Fruit fly (Drosophila melanogaster) whole organism, embryonic: Measurements from ENCODE around the gene RpS17.

Experiments
- B-H2 ChIP-seq: fragments of 200-800 bp; sonication (Bioruptor generic); optimal IDR thresholded peaks from 2 replicates; lab custom pipeline; 2018; ENCODE audit warnings: missing biosample characterization, mild to moderate bottlenecking, missing genetic modification characterization
- C15 ChIP-seq: fragments of 200-800 bp; sonication (Bioruptor generic); IDR thresholded peaks from 3 replicates; pipeline ENCODE4 v1.3.6; 2022; ENCODE audit warnings: missing biosample characterization, missing genetic modification characterization
- CG10147 ChIP-seq: fragments of 200-800 bp; sonication (Bioruptor generic); optimal IDR thresholded peaks from 2 replicates; lab custom pipeline; 2019; ENCODE audit warnings: missing biosample characterization, mild to moderate bottlenecking, missing genetic modification characterization, moderate library complexity
- CG10267 ChIP-seq: fragments of 200-800 bp; sonication (Bioruptor generic); optimal IDR thresholded peaks from 2 replicates; lab custom pipeline; 2018; ENCODE audit warnings: missing biosample characterization, mild to moderate bottlenecking, missing genetic modification characterization, moderate library complexity
- CG11504 ChIP-seq: fragments of 200-800 bp; sonication (Bioruptor generic); optimal IDR thresholded peaks from 3 replicates; lab custom pipeline; 2019; ENCODE audit warnings: missing biosample characterization, mild to moderate bottlenecking, missing genetic modification characterization, moderate library complexity
- CG13624 ChIP-seq: fragments of 200-800 bp; sonication (Bioruptor generic); optimal IDR thresholded peaks from 2 replicates; lab custom pipeline; 2016; ENCODE audit warnings: missing biosample characterization, missing genetic modification characterization
- CG13894 ChIP-seq: fragments of 200-800 bp; sonication (Bioruptor generic); optimal IDR thresholded peaks from 3 replicates; lab custom pipeline; 2018; ENCODE audit warnings: missing biosample characterization, mild to moderate bottlenecking, missing genetic modification characterization, moderate library complexity
- CG18011 ChIP-seq: fragments of 200-800 bp; sonication (Bioruptor generic); optimal IDR thresholded peaks from 2 replicates; lab custom pipeline; 2017; ENCODE audit warnings: missing biosample characterization, missing genetic modification characterization, mild to moderate bottlenecking, moderate library complexity, missing genotype
- CG32767 ChIP-seq: fragments of 200-800 bp; sonication (Bioruptor generic); IDR thresholded peaks from 2 replicates; pipeline ENCODE4 v1.3.6; 2022; ENCODE audit warnings: missing biosample characterization, missing genetic modification characterization
- CG33557 ChIP-seq: fragments of 200-800 bp; sonication (Bioruptor generic); optimal IDR thresholded peaks from 2 replicates; lab custom pipeline; 2019; ENCODE audit warnings: missing biosample characterization, mild to moderate bottlenecking, missing genetic modification characterization, moderate library complexity
- CG3847 ChIP-seq: fragments of 200-800 bp; sonication (Bioruptor generic); IDR thresholded peaks from 2 replicates; pipeline ENCODE4 v1.3.6; 2022; ENCODE audit warnings: missing biosample characterization, missing genetic modification characterization
- CG4854 ChIP-seq: fragments of 200-800 bp; sonication (Bioruptor generic); optimal IDR thresholded peaks from 2 replicates; lab custom pipeline; 2016; ENCODE audit warnings: missing biosample characterization, missing genetic modification characterization, inconsistent platforms
- CG5245 ChIP-seq: fragments of 200-800 bp; sonication (Bioruptor generic); optimal IDR thresholded peaks from 3 replicates; lab custom pipeline; 2016; ENCODE audit warnings: missing biosample characterization, missing genetic modification characterization
- CG6654 ChIP-seq: fragments of 200-800 bp; sonication (Bioruptor generic); optimal IDR thresholded peaks from 2 replicates; lab custom pipeline; 2017; ENCODE audit warnings: missing biosample characterization, mild to moderate bottlenecking, missing genetic modification characterization
- CG6683 ChIP-seq: fragments of 200-800 bp; sonication (Bioruptor generic); optimal IDR thresholded peaks from 2 replicates; lab custom pipeline; 2017; ENCODE audit warnings: missing biosample characterization, mild to moderate bottlenecking, missing genetic modification characterization, missing genetic modification reagents
- CG8478 ChIP-seq: fragments of >200 bp; optimal IDR thresholded peaks from 2 replicates; lab custom pipeline; 2018
- CG9876 ChIP-seq: fragments of 200-800 bp; sonication (Bioruptor generic); optimal IDR thresholded peaks from 2 replicates; lab custom pipeline; 2016; ENCODE audit warnings: missing biosample characterization, missing genetic modification characterization
- Dp ChIP-seq: fragments of 200-800 bp; sonication (Bioruptor generic); optimal IDR thresholded peaks from 2 replicates; lab custom pipeline; 2018; ENCODE audit warnings: missing biosample characterization, mild to moderate bottlenecking, missing genetic modification characterization, moderate library complexity
- Drgx ChIP-seq: fragments of 200-800 bp; sonication (Bioruptor generic); IDR thresholded peaks from 2 replicates; pipeline ENCODE4 v1.3.6; 2022; ENCODE audit warnings: missing biosample characterization, missing genetic modification characterization
- Hand ChIP-seq: fragments of 200-800 bp; sonication (Bioruptor generic); optimal IDR thresholded peaks from 2 replicates; lab custom pipeline; 2017; ENCODE audit warnings: mild to moderate bottlenecking, missing biosample characterization, missing genetic modification reagents, missing genetic modification characterization
- Hey ChIP-seq: fragments of 200-800 bp; sonication (Bioruptor generic); optimal IDR thresholded peaks from 3 replicates; lab custom pipeline; 2018; ENCODE audit warnings: missing biosample characterization, mild to moderate bottlenecking, missing genetic modification characterization
- Hr78 ChIP-seq, 2 experiments: fragments of 200-800 bp in 1 of 2; fragments of >200 bp in 1 of 2; sonication (Bioruptor generic) in 1 of 2; optimal IDR thresholded peaks; 2 replicates each; lab custom pipeline; 2017 to 2019; ENCODE audit warnings: missing biosample characterization in 2 of 2, missing genetic modification characterization in 2 of 2, mild to moderate bottlenecking in 1 of 2, moderate library complexity in 1 of 2
- Med ChIP-seq: fragments of 200-800 bp; sonication (Bioruptor generic); peaks from one replicate; lab custom pipeline; 2016; ENCODE audit warnings: missing biosample characterization, missing genetic modification characterization, mild to moderate bottlenecking, inconsistent platforms, moderate library complexity
- Mrtf ChIP-seq: fragments of 200-800 bp; sonication (Bioruptor generic); IDR thresholded peaks from 3 replicates; pipeline ENCODE4 v1.3.6; 2022; ENCODE audit warnings: missing biosample characterization, missing genetic modification characterization
- Nf-YC ChIP-seq: fragments of 200-800 bp; optimal IDR thresholded peaks from 3 replicates; lab custom pipeline; 2019; ENCODE audit warnings: missing biosample characterization, mild to moderate bottlenecking, missing genetic modification characterization, moderate library complexity
- Ravus ChIP-seq: fragments of 200-800 bp; sonication (Bioruptor generic); IDR thresholded peaks from 2 replicates; pipeline ENCODE4 v1.3.6; 2022; ENCODE audit warnings: missing biosample characterization, missing genetic modification characterization
- TFAM ChIP-seq: fragments of 200-800 bp; sonication (Bioruptor generic); optimal IDR thresholded peaks from 2 replicates; lab custom pipeline; 2017; ENCODE audit warnings: missing biosample characterization, missing genetic modification characterization, inconsistent platforms
- Taf1 ChIP-seq: fragments of 200-800 bp; sonication (Bioruptor generic); IDR thresholded peaks from 2 replicates; pipeline ENCODE4 v1.3.6; 2022; ENCODE audit warnings: missing biosample characterization, missing genetic modification characterization
- ase ChIP-seq: fragments of 200-800 bp; sonication (Bioruptor generic); IDR thresholded peaks from 3 replicates; pipeline ENCODE4 v1.3.6; 2022; ENCODE audit warnings: missing biosample characterization, missing genetic modification characterization
- chinmo ChIP-seq: fragments of 200-800 bp; sonication (Bioruptor generic); IDR thresholded peaks from 4 replicates; pipeline ENCODE4 v1.3.6; 2022; ENCODE audit warnings: missing biosample characterization, missing genetic modification characterization; ENCODE audit not compliant: partially characterized antibody
- chm ChIP-seq: fragments of 200-800 bp; sonication (Bioruptor generic); IDR thresholded peaks from 2 replicates; pipeline ENCODE4 v1.3.6; 2022; ENCODE audit warnings: missing biosample characterization, missing genetic modification characterization
- croc ChIP-seq: fragments of 200-800 bp; sonication (Bioruptor generic); conservative IDR thresholded peaks from 3 replicates; pipeline ENCODE4 v1.3.6; 2022; ENCODE audit warnings: missing biosample characterization, missing genetic modification characterization
- dati ChIP-seq: fragments of 200-800 bp; sonication (Bioruptor generic); IDR thresholded peaks from 2 replicates; pipeline ENCODE4 v1.3.6; 2022; ENCODE audit warnings: missing biosample characterization, missing genetic modification characterization
- gcm2 ChIP-seq: fragments of 200-800 bp; sonication (Bioruptor generic); optimal IDR thresholded peaks from 2 replicates; lab custom pipeline; 2016; ENCODE audit warnings: missing biosample characterization, missing genetic modification characterization
- klu ChIP-seq: fragments of 200-800 bp; sonication (Bioruptor generic); IDR thresholded peaks from 2 replicates; pipeline ENCODE4 v1.3.6; 2022; ENCODE audit warnings: missing biosample characterization, missing genetic modification characterization
- lilli ChIP-seq: fragments of 200-800 bp; sonication (Bioruptor generic); optimal IDR thresholded peaks from 3 replicates; lab custom pipeline; 2016; ENCODE audit warnings: missing biosample characterization, missing genetic modification characterization
- lmd ChIP-seq: fragments of 200-800 bp; sonication (Bioruptor generic); IDR thresholded peaks from 2 replicates; pipeline ENCODE4 v1.3.6; 2022; ENCODE audit warnings: missing biosample characterization, missing genetic modification characterization
- lola ChIP-seq, 3 experiments: fragments of >200 bp in 2 of 3; fragments of 200-800 bp in 1 of 3; sonication (Bioruptor generic) in 1 of 3; optimal IDR thresholded peaks; 2 replicates each; lab custom pipeline; 2017 to 2019; ENCODE audit warnings: missing biosample characterization in 3 of 3, missing genetic modification characterization in 3 of 3, mild to moderate bottlenecking in 1 of 3, moderate library complexity in 1 of 3
- maf-S ChIP-seq: fragments of 200-800 bp; sonication (Bioruptor generic); optimal IDR thresholded peaks from 2 replicates; lab custom pipeline; 2016; ENCODE audit warnings: missing biosample characterization, missing genetic modification characterization
- nerfin-1 ChIP-seq: fragments of 200-800 bp; sonication (Bioruptor generic); optimal IDR thresholded peaks from 3 replicates; lab custom pipeline; 2019; ENCODE audit warnings: missing biosample characterization, mild to moderate bottlenecking, missing genetic modification characterization, moderate library complexity
- odd ChIP-seq: fragments of 200-800 bp; sonication (Bioruptor generic); optimal IDR thresholded peaks from 2 replicates; lab custom pipeline; 2017; ENCODE audit warnings: missing biosample characterization, mild to moderate bottlenecking, missing genetic modification characterization
- ro ChIP-seq: fragments of 200-800 bp; sonication (Bioruptor generic); IDR thresholded peaks from 2 replicates; pipeline ENCODE4 v1.3.6; 2022; ENCODE audit warnings: missing biosample characterization, missing genetic modification characterization
- sens ChIP-seq: fragments of 200-800 bp; sonication (Bioruptor generic); peaks from one replicate; lab custom pipeline; 2016; ENCODE audit warnings: missing biosample characterization, missing genetic modification characterization
- sug ChIP-seq: fragments of 200-800 bp; optimal IDR thresholded peaks from 2 replicates; lab custom pipeline; 2019; ENCODE audit warnings: missing biosample characterization, mild to moderate bottlenecking, missing genetic modification characterization, moderate library complexity
- tgo ChIP-seq: fragments of 200-800 bp; sonication (Bioruptor generic); IDR thresholded peaks from 3 replicates; pipeline ENCODE4 v1.3.6; 2022; ENCODE audit warnings: missing biosample characterization, missing genetic modification characterization
- tin ChIP-seq: fragments of 200-800 bp; sonication (Bioruptor generic); optimal IDR thresholded peaks from 3 replicates; lab custom pipeline; 2016; ENCODE audit warnings: missing biosample characterization, missing genetic modification characterization
- tll ChIP-seq, 2 experiments: fragments of 200-800 bp in 1 of 2; fragments of >200 bp in 1 of 2; sonication (Bioruptor generic) in 1 of 2; optimal IDR thresholded peaks; 2 replicates each; lab custom pipeline; 2017 to 2019; ENCODE audit warnings: missing biosample characterization in 2 of 2, missing genetic modification characterization in 2 of 2, mild to moderate bottlenecking in 1 of 2, moderate library complexity in 1 of 2
- yki ChIP-seq: fragments of >200 bp; optimal IDR thresholded peaks from 3 replicates; lab custom pipeline; 2018
- z ChIP-seq: fragments of 200-800 bp; sonication (Bioruptor generic); IDR thresholded peaks from 3 replicates; pipeline ENCODE4 v1.3.6; 2022; ENCODE audit warnings: missing biosample characterization, missing genetic modification characterization
- zen ChIP-seq: fragments of 200-800 bp; sonication (Bioruptor generic); optimal IDR thresholded peaks from 3 replicates; lab custom pipeline; 2018; ENCODE audit warnings: missing biosample characterization, mild to moderate bottlenecking, missing genetic modification characterization, moderate library complexity

The RpS17 gene

dm6 chr3L:9383345-9384075 is 46.1 kb downstream of the RpS17 start, which contains the start of gene Hsp27 (continued):
- TF ChIP-seq Med (peak; percentile 98), tll (GFP tag; optimal IDR thresholded peaks at IDR 0.05; lab: Kevin White, UChicago) (peak in 1 of 2 experiments; percentile 50), Drgx (GFP tag; lab: Robert Waterston, UW) (peak; percentile 100), klu (peak; percentile 96), yki (lab: Kevin White, UChicago) (no peak), CG13624 (GFP tag; lab: Kevin White, UChicago) (peak; percentile 96), chm (GFP tag; lab: Robert Waterston, UW) (peak; percentile 98), maf-S (GFP tag; lab: Kevin White, UChicago) (peak; percentile 91), lilli (GFP tag; lab: Kevin White, UChicago) (peak; percentile 98), CG33557 (peak; percentile 74), CG10267 (tag; lab: Kevin White, UChicago) (peak; percentile 94), tin (GFP tag; lab: Kevin White, UChicago) (peak; percentile 98), CG18011 (GFP tag; lab: Kevin White, UChicago) (peak; percentile 89), tgo (GFP tag; lab: Robert Waterston, UW) (peak; percentile 99), CG13894 (peak; percentile 93), Mrtf (peak; percentile 98), B-H2 (GFP tag; lab: Kevin White, UChicago) (peak; percentile 75), CG6683 (GFP tag; lab: Kevin White, UChicago) (peak; percentile 95), Hand (GFP tag; lab: Kevin White, UChicago) (peak; percentile 92), z (GFP tag; lab: Robert Waterston, UW) (peak; percentile 78; the same call in 2 of the 3 replicates), sens (GFP tag; lab: Kevin White, UChicago) (peak; percentile 99), sug (tag; lab: Kevin White, UChicago) (peak; percentile 87), C15 (GFP tag; lab: Robert Waterston, UW) (peak; percentile 96), gcm2 (GFP tag; lab: Kevin White, UChicago) (peak; percentile 92), CG3847 (GFP tag; lab: Robert Waterston, UW) (peak; percentile 96), CG32767 (GFP tag; lab: Robert Waterston, UW) (peak; percentile 97), lmd (GFP tag; lab: Robert Waterston, UW) (peak; percentile 99), CG5245 (GFP tag; lab: Kevin White, UChicago) (peak; percentile 99), CG9876 (peak; percentile 55), lola (GFP tag; optimal IDR thresholded peaks at IDR 0.05; lab: Kevin White, UChicago) (peak in 1 of 3 experiments; percentile 95), CG6654 (GFP tag; lab: Kevin White, UChicago) (peak; percentile 94), dati (peak; percentile 96), Hey (tag; lab: Kevin White, UChicago) (peak; percentile 56), chinmo (GFP tag; lab: Robert Waterston, UW) (no peak), Hr78 (GFP tag; optimal IDR thresholded peaks at IDR 0.05; lab: Kevin White, UChicago) (peak in 1 of 2 experiments; percentile 92), croc (GFP tag; lab: Robert Waterston, UW) (peak; percentile 98), odd (GFP tag; lab: Kevin White, UChicago) (peak; percentile 95), zen (tag; lab: Kevin White, UChicago) (peak; percentile 97), nerfin-1 (tag; lab: Kevin White, UChicago) (peak; percentile 96), Taf1 (GFP tag; lab: Robert Waterston, UW) (peak; percentile 97), CG11504 (tag; lab: Kevin White, UChicago) (peak; percentile 97), TFAM (GFP tag; lab: Kevin White, UChicago) (peak; percentile 92), Nf-YC (tag; lab: Kevin White, UChicago) (peak; percentile 82), CG8478 (peak; percentile 27), ro (peak; percentile 96), Dp (GFP tag; lab: Kevin White, UChicago) (peak; percentile 32), CG10147 (GFP tag; lab: Kevin White, UChicago) (peak; percentile 96), ase (GFP tag; lab: Robert Waterston, UW) (peak; percentile 98), Ravus (GFP tag; lab: Robert Waterston, UW) (peak; percentile 95), CG4854 (peak; percentile 96)
